Worm (Caenorhabditis elegans) whole organism, midembryonic: Measurements from ENCODE around the gene srlf-24.
"Not testable (repeated sequence)": the region's sequence is repeated elsewhere in the genome, so short reads cannot be mapped to it uniquely, and the experiment has no call there.

Experiments
- T22C8.4 ChIP-seq: fragments of 200-800 bp; sonication (Bioruptor generic); IDR thresholded peaks from 2 replicates; pipeline ENCODE4 v1.3.6; 2022; ENCODE audit warnings: missing genetic modification characterization, missing compliant biosample characterization
- cog-1 ChIP-seq: sonication (generic microtip); optimal IDR thresholded peaks from 2 replicates; lab custom pipeline; 2016; ENCODE audit warnings: missing genetic modification characterization, missing compliant biosample characterization
- flt-1 ChIP-seq: fragments of 200-800 bp; sonication (Bioruptor generic); IDR thresholded peaks from 2 replicates; pipeline ENCODE4 v1.3.6; 2022; ENCODE audit warnings: missing genetic modification characterization, missing compliant biosample characterization
- klf-2 ChIP-seq: fragments of 200-800 bp; sonication (Bioruptor generic); conservative IDR thresholded peaks from 2 replicates; pipeline ENCODE4 v1.3.6; 2022; ENCODE audit warnings: missing genetic modification reagents, missing genetic modification characterization, missing compliant biosample characterization
- med-1 ChIP-seq: sonication (generic microtip); optimal IDR thresholded peaks from 2 replicates; lab custom pipeline; 2017; ENCODE audit warnings: missing genetic modification characterization, mild to moderate bottlenecking, missing compliant biosample characterization, antibody characterized with exemption, missing genetic modification reagents; ENCODE audit not compliant: insufficient read depth
- ref-1 ChIP-seq: fragments of 200-800 bp; sonication (Bioruptor generic); conservative IDR thresholded peaks from 2 replicates; pipeline ENCODE4 v1.3.6; 2022; ENCODE audit warnings: missing genetic modification reagents, missing genetic modification characterization, missing compliant biosample characterization
- tab-1 ChIP-seq: fragments of 200-800 bp; sonication (Bioruptor generic); IDR thresholded peaks from 2 replicates; pipeline ENCODE4 v1.3.6; 2022; ENCODE audit warnings: missing genetic modification characterization, missing compliant biosample characterization
- ztf-23 ChIP-seq: fragments of 200-800 bp; sonication (Bioruptor generic); IDR thresholded peaks from 2 replicates; pipeline ENCODE4 v1.3.6; 2022; ENCODE audit warnings: missing genetic modification reagents, missing genetic modification characterization, missing compliant biosample characterization
- ztf-29 ChIP-seq: fragments of 200-800 bp; sonication (Bioruptor generic); IDR thresholded peaks from 2 replicates; pipeline ENCODE4 v1.3.6; 2022; ENCODE audit warnings: missing genetic modification reagents, missing genetic modification characterization, missing compliant biosample characterization

The srlf-24 gene

ce11 chrIV:11105724-11106123 lies at the start of gene srlf-24:
Gene srlf-24, minus strand, starts transcription at chrIV:11105824.
- no peak for TF ChIP-seq ztf-29 (GFP tag; lab: Robert Waterston, UW)
- TF ChIP-seq T22C8.4: no peak
- no peak for TF ChIP-seq med-1 (GFP tag; lab: Kevin White, UChicago)
- TF ChIP-seq tab-1 (GFP tag; lab: Robert Waterston, UW): no peak
- TF ChIP-seq ref-1 (GFP tag; lab: Robert Waterston, UW): no peak
- no peak for TF ChIP-seq cog-1
- TF ChIP-seq ztf-23 (GFP tag; lab: Robert Waterston, UW): no peak
- no peak for TF ChIP-seq klf-2

ce11 chrIV:11154425-11155114 lies 48.9 kb upstream of the srlf-24 start, which contains the start of gene C08F8.3:
Gene C08F8.3, plus strand, starts transcription at chrIV:11155044.
- not testable (repeated sequence) for TF ChIP-seq T22C8.4; med-1 (GFP tag; lab: Kevin White, UChicago); ref-1 (GFP tag; lab: Robert Waterston, UW)

ce11 chrIV:11150844-11151243 lies 45.2 kb upstream of the srlf-24 start, which contains the start of gene C08F8.2:
Gene C08F8.2, plus strand, starts transcription at chrIV:11150997.
- TF ChIP-seq cog-1 (no peak), med-1 (GFP tag; lab: Kevin White, UChicago) (no peak), T22C8.4 (no peak), klf-2 (no peak), ztf-29 (GFP tag; lab: Robert Waterston, UW) (no peak), tab-1 (GFP tag; lab: Robert Waterston, UW) (no peak), ref-1 (GFP tag; lab: Robert Waterston, UW) (no peak), flt-1 (GFP tag; lab: Robert Waterston, UW) (no peak), ztf-23 (GFP tag; lab: Robert Waterston, UW) (no peak)

- TF ChIP-seq ztf-23 (GFP tag; lab: Robert Waterston, UW) (peak; percentile 68), tab-1 (GFP tag; lab: Robert Waterston, UW) (no peak), flt-1 (GFP tag; lab: Robert Waterston, UW) (0 out of 2 replicates have a peak, but pooled peaks have one; percentile 39)
These were observed 44.0 kb upstream of the srlf-24 start, which contains the start of the genes F01G4.6 and pfd-1 for ce11 chrIV:11149454-11150163. Gene F01G4.6, minus strand, starts transcription at chrIV:11149504. Gene pfd-1, plus strand, starts transcription at chrIV:11150113.

ce11 chrIV:11148788-11149366 lies 43.3 kb upstream of the srlf-24 start:
- TF ChIP-seq tab-1 (GFP tag; lab: Robert Waterston, UW): no peak
- 0 out of 2 replicates have a peak, but pooled peaks have one; percentile 7 for TF ChIP-seq flt-1 (GFP tag; lab: Robert Waterston, UW)

ce11 chrIV:11146962-11147470 lies 41.4 kb upstream of the srlf-24 start, which contains the start of gene pigq-1:
Gene pigq-1, minus strand, starts transcription at chrIV:11147247.
- TF ChIP-seq cog-1 (no peak), ztf-23 (GFP tag; lab: Robert Waterston, UW) (no peak), med-1 (GFP tag; lab: Kevin White, UChicago) (no peak), tab-1 (GFP tag; lab: Robert Waterston, UW) (no peak), ztf-29 (GFP tag; lab: Robert Waterston, UW) (no peak), klf-2 (no peak), T22C8.4 (no peak), ref-1 (GFP tag; lab: Robert Waterston, UW) (no peak), flt-1 (GFP tag; lab: Robert Waterston, UW) (no peak)

- no peak for TF ChIP-seq med-1 (GFP tag; lab: Kevin White, UChicago)
- no peak for TF ChIP-seq ref-1 (GFP tag; lab: Robert Waterston, UW)
- no peak for TF ChIP-seq tab-1 (GFP tag; lab: Robert Waterston, UW)
- no peak for TF ChIP-seq T22C8.4
- TF ChIP-seq klf-2: no peak
- TF ChIP-seq flt-1 (GFP tag; lab: Robert Waterston, UW): no peak
- no peak for TF ChIP-seq cog-1
- TF ChIP-seq ztf-23 (GFP tag; lab: Robert Waterston, UW): no peak
- TF ChIP-seq ztf-29 (GFP tag; lab: Robert Waterston, UW): no peak
These were observed 40.9 kb upstream of the srlf-24 start for ce11 chrIV:11146492-11146891.

ce11 chrIV:11145929-11146339 lies 40.3 kb upstream of the srlf-24 start:
- TF ChIP-seq T22C8.4: no peak
- TF ChIP-seq cog-1: no peak
- TF ChIP-seq med-1 (GFP tag; lab: Kevin White, UChicago): no peak
- no peak for TF ChIP-seq ztf-29 (GFP tag; lab: Robert Waterston, UW)
- no peak for TF ChIP-seq klf-2
- no peak for TF ChIP-seq flt-1 (GFP tag; lab: Robert Waterston, UW)
- no peak for TF ChIP-seq ztf-23 (GFP tag; lab: Robert Waterston, UW)
- TF ChIP-seq tab-1 (GFP tag; lab: Robert Waterston, UW): no peak

- TF ChIP-seq ztf-29 (GFP tag; lab: Robert Waterston, UW) (no peak), cog-1 (no peak), klf-2 (no peak)
These were observed 37.5 kb upstream of the srlf-24 start, which contains the start of gene F01G4.4 for ce11 chrIV:11143228-11143444. Gene F01G4.4, plus strand, starts transcription at chrIV:11143345.
